Fruit fly (Drosophila melanogaster): ENCODE measurements around the gene Dh31.
A peak's percentile ranks its signal among the peaks of the same experiment; 100 is the strongest.

Dh31 gene

DNA sequence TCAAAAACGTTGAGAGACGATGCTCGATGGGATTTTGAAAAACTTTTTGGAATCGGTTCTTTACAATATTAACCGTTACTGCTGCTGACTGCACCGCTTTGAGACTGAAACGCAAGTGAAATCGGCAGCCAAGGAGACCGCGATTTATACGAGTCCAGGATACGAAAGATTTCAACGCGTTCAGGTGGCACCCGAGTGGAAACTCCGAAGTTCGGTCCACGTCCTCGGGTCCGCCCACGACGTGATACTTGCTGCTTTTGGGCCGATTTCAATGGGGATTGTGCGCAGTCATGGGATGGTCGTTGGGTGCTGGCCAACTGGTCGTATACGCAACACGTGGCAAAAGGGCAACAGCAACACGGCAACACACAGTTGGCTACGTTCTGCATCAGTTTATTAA is at the start of gene Dh31:
TSS of gene Dh31 (minus strand) at position 117 of the 400 bp plus-strand sequence.
- TF ChIP-seq CG12605 (GFP tag; IDR thresholded peaks at IDR 0.05) (no peak), D1 (tag; optimal IDR thresholded peaks at IDR 0.05) (no peak), Ets98B (GFP tag; IDR thresholded peaks at IDR 0.05) (no peak), Snoo (tag; optimal IDR thresholded peaks at IDR 0.05) (no peak), CG32121 (GFP tag; IDR thresholded peaks at IDR 0.05) (no peak), CG34367 (tag; optimal IDR thresholded peaks at IDR 0.05) (no peak), CG10348 (GFP tag; IDR thresholded peaks at IDR 0.05) (no peak), gl (tag; optimal IDR thresholded peaks at IDR 0.05) (no peak), fd96Ca (GFP tag; IDR thresholded peaks at IDR 0.05) (no peak), CG9948 (tag; optimal IDR thresholded peaks at IDR 0.05) (no peak)

DNA sequence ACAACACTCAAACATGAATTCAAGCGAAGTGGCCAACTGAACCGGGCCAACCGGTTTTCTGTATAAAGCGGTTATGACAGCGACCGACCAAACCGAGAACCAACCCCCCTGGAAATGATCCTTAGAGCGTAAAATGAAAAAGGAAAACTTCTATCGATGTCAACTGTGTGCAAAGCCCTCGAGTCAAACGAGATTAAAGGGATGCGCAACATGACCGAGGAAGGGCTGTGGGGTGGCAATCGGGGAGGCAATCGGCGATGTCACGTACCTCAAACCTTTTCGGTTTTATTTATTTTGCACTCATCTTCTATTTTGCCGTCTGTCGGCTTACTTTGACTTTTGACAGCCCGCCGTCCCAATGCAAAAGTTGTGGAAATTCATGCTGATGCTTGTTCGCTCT is 49.6 kb upstream of the Dh31 start:
- no peak for TF ChIP-seq CG14655 (GFP tag; optimal IDR thresholded peaks at IDR 0.05)
- TF ChIP-seq CG9948 (tag; optimal IDR thresholded peaks at IDR 0.05) = no peak
- no peak for TF ChIP-seq CG12605 (GFP tag; IDR thresholded peaks at IDR 0.05)
- TF ChIP-seq gl (tag; optimal IDR thresholded peaks at IDR 0.05) = no peak
- no peak for TF ChIP-seq EcR (GFP tag; optimal IDR thresholded peaks at IDR 0.05)
- no peak for TF ChIP-seq CG15710 (tag; optimal IDR thresholded peaks at IDR 0.05)
- no peak for TF ChIP-seq Ets98B (GFP tag; IDR thresholded peaks at IDR 0.05)

- TF ChIP-seq CG14655 (GFP tag; optimal IDR thresholded peaks at IDR 0.05) (peak; percentile 13), D1 (tag; optimal IDR thresholded peaks at IDR 0.05) (no peak)
Measured at dm6 chr2L:8553789-8554626, 47.4 kb upstream of the Dh31 start.

DNA sequence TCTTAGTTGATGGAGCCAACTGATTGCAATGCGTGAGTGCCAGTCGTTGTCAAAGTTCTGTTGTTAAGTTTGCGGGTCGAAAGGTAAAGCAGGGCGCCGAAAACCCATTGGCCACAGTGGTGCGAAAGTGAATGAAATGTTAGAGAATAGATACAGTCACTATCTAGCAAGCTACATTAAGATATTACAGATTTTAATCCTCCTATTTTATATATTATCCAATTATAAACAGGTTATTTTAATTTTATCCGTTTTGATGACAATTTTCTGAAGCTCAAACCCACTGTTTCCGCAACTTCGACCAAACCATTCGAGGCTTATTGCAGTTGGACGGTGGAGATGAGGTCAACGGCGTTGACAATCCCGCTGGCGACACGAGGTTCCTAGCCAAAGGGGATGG is 45.8 kb upstream of the Dh31 start:
- TF ChIP-seq CG9948 (tag; optimal IDR thresholded peaks at IDR 0.05) (peak; percentile 2), Pif1A (GFP tag; optimal IDR thresholded peaks at IDR 0.05) (peak; percentile 6), EcR (GFP tag; optimal IDR thresholded peaks at IDR 0.05) (no peak)

DNA sequence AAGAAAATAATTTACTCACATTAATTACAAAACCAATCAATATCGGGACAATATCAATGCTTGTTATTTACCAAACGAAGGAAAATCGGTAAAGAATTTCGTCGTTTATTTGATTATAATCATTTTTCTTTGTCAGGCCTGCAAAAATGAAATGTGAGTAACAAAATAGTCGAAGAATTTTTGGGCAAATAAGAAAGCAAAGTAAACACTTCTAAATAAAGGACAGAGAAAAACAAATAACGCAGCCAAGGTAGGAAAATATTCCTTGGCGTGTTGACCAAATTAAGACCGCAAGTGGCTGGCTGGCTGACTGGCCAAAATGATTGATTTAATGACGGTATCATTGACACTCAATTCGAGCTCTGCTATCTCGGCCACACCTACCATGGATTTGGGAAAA is 41.5 kb upstream of the Dh31 start:
- no peak for TF ChIP-seq CG17806 (tag; optimal IDR thresholded peaks at IDR 0.05)
- no peak for TF ChIP-seq CG12605 (GFP tag; IDR thresholded peaks at IDR 0.05)
- TF ChIP-seq Ets98B (GFP tag; IDR thresholded peaks at IDR 0.05) = no peak
- TF ChIP-seq EcR (GFP tag; optimal IDR thresholded peaks at IDR 0.05) = no peak
- no peak for TF ChIP-seq CG4496 (GFP tag; IDR thresholded peaks at IDR 0.05)
- TF ChIP-seq Pif1B (GFP tag; optimal IDR thresholded peaks at IDR 0.05) = no peak
- TF ChIP-seq CG14655 (GFP tag; optimal IDR thresholded peaks at IDR 0.05) = no peak
- no peak for TF ChIP-seq gl (tag; optimal IDR thresholded peaks at IDR 0.05)
- no peak for TF ChIP-seq CG34367 (tag; optimal IDR thresholded peaks at IDR 0.05)
- TF ChIP-seq CG15710 (tag; optimal IDR thresholded peaks at IDR 0.05) = no peak
- TF ChIP-seq rn (GFP tag; IDR thresholded peaks at IDR 0.05) = no peak
- TF ChIP-seq CG8301 (tag; optimal IDR thresholded peaks at IDR 0.05) = no peak
- no peak for TF ChIP-seq D1 (tag; optimal IDR thresholded peaks at IDR 0.05)
- TF ChIP-seq CG32121 (GFP tag; IDR thresholded peaks at IDR 0.05) = no peak
- TF ChIP-seq CG8159 (tag; optimal IDR thresholded peaks at IDR 0.05) = no peak
- TF ChIP-seq CG13204 (GFP tag; optimal IDR thresholded peaks at IDR 0.05) = no peak
- TF ChIP-seq CG9948 (tag; optimal IDR thresholded peaks at IDR 0.05) = no peak
- no peak for TF ChIP-seq CG10348 (GFP tag; IDR thresholded peaks at IDR 0.05)

dm6 chr2L:8545393-8546100 is 38.9 kb upstream of the Dh31 start:
- TF ChIP-seq Ets98B (GFP tag; IDR thresholded peaks at IDR 0.05) = no peak
- TF ChIP-seq CG14655 (GFP tag; optimal IDR thresholded peaks at IDR 0.05) = peak; percentile 18

DNA sequence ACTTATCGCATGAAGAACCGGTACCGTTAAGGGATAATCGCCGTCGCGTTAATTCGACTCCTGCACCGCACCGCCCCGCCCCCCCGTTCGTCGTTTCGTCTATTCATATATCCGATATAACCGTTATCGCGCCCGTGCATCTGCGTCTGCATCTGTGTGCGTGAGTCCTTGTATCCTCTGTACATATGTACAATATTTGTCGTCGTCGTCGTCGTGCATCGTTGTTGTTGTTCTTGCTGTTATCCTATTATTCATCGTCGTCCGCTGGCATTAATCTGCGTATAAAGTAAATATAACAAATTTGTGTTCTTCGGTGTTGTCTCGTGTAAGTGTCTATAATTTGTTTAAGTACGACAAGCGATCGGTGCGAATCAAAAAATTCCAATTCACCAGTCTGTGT is 38.0 kb upstream of the Dh31 start:
- TF ChIP-seq CG8301 (tag; optimal IDR thresholded peaks at IDR 0.05) (no peak), Pif1A (GFP tag; optimal IDR thresholded peaks at IDR 0.05) (no peak), Pif1B (GFP tag; optimal IDR thresholded peaks at IDR 0.05) (no peak), fd96Ca (GFP tag; IDR thresholded peaks at IDR 0.05) (no peak), CG12605 (GFP tag; IDR thresholded peaks at IDR 0.05) (no peak), gl (tag; optimal IDR thresholded peaks at IDR 0.05) (no peak), Ets98B (GFP tag; IDR thresholded peaks at IDR 0.05) (no peak), CG17806 (tag; optimal IDR thresholded peaks at IDR 0.05) (no peak), Snoo (tag; optimal IDR thresholded peaks at IDR 0.05) (no peak), CG34367 (tag; optimal IDR thresholded peaks at IDR 0.05) (no peak), CG15710 (tag; optimal IDR thresholded peaks at IDR 0.05) (no peak), CG32121 (GFP tag; IDR thresholded peaks at IDR 0.05) (no peak), CG14655 (GFP tag; optimal IDR thresholded peaks at IDR 0.05) (no peak), rn (GFP tag; IDR thresholded peaks at IDR 0.05) (no peak), EcR (GFP tag; optimal IDR thresholded peaks at IDR 0.05) (no peak), CG10348 (GFP tag; IDR thresholded peaks at IDR 0.05) (no peak), CG9948 (tag; optimal IDR thresholded peaks at IDR 0.05) (no peak), CG13204 (GFP tag; optimal IDR thresholded peaks at IDR 0.05) (no peak), CG4496 (GFP tag; IDR thresholded peaks at IDR 0.05) (no peak), D1 (tag; optimal IDR thresholded peaks at IDR 0.05) (no peak)

All from whole organism, pupa.